Worm (Caenorhabditis elegans) whole organism, L4/young adult: ENCODE data around the gene col-41.

ENCODE experiments used
- dao-5 ChIP-seq: sonication (generic microtip); optimal IDR thresholded peaks from 2 replicates; lab custom pipeline; 2016; ENCODE audit warnings: missing genotype, missing genetic modification characterization, moderate library complexity, missing compliant biosample characterization
- him-1 ChIP-seq: sonication (generic microtip); optimal IDR thresholded peaks from 2 replicates; lab custom pipeline; 2016; ENCODE audit warnings: missing genotype, missing genetic modification reagents, missing genetic modification characterization, missing compliant biosample characterization

- TF ChIP-seq him-1 (tag; lab: Kevin White, UChicago) (no peak), dao-5 (no peak)
Measured at ce11 chrX:15168424-15168823, 7.9 kb downstream of the col-41 start, which contains the start of gene ocr-3.
